Fruit fly (Drosophila melanogaster): Measurements from ENCODE around the gene t.
A peak's percentile ranks its signal among the peaks of the same experiment; 100 is the strongest.

The t gene

dm6 chrX:9196362-9196761, 26.7 kb downstream of the t start, which contains the start of gene CG12118 (continued):
- TF ChIP-seq CG2129 (GFP tag; IDR thresholded peaks at IDR 0.05; ENCODE audit: partially characterized antibody) (peak; percentile 84), stwl (tag; optimal IDR thresholded peaks at IDR 0.05) (peak; percentile 35), CG30431 (GFP tag; optimal IDR thresholded peaks at IDR 0.05) (peak; percentile 8), Usf (GFP tag; optimal IDR thresholded peaks at IDR 0.05) (no peak), CTCF (GFP tag; optimal IDR thresholded peaks at IDR 0.05) (no peak), CG10147 (GFP tag; optimal IDR thresholded peaks at IDR 0.05) (peak; percentile 69), CG43689 (GFP tag; IDR thresholded peaks at IDR 0.05) (peak; percentile 45; the same call in 1 of the 2 replicates), CG11504 (tag; optimal IDR thresholded peaks at IDR 0.05) (peak; percentile 77), CG13894 (tag; optimal IDR thresholded peaks at IDR 0.05) (peak; percentile 75), Opbp (GFP tag; IDR thresholded peaks at IDR 0.05; ENCODE audit: partially characterized antibody) (peak; percentile 85), CG15269 (tag; optimal IDR thresholded peaks at IDR 0.05) (peak; percentile 75), CG7839 (tag; optimal IDR thresholded peaks at IDR 0.05) (peak; percentile 76), hkb (optimal IDR thresholded peaks at IDR 0.05) (no peak), hkb (GFP tag; IDR thresholded peaks at IDR 0.05) (peak; percentile 83), zfh1 (GFP tag; IDR thresholded peaks at IDR 0.05) (peak; percentile 89), CG10209 (GFP tag; optimal IDR thresholded peaks at IDR 0.05) (peak; percentile 80), Tbp (GFP tag; optimal IDR thresholded peaks at IDR 0.05) (no peak), Drgx (GFP tag; IDR thresholded peaks at IDR 0.05) (peak; percentile 62), crol (GFP tag; IDR thresholded peaks at IDR 0.05) (no peak), CG15011 (GFP tag; optimal IDR thresholded peaks at IDR 0.05) (peak; percentile 20), fu2 (GFP tag; optimal IDR thresholded peaks at IDR 0.05) (no peak), twi (tag; optimal IDR thresholded peaks at IDR 0.05) (peak; percentile 22), CG8281 (tag; optimal IDR thresholded peaks at IDR 0.05) (peak; percentile 2), CG10267 (tag; optimal IDR thresholded peaks at IDR 0.05) (peak; percentile 81), MTF-1 (GFP tag; optimal IDR thresholded peaks at IDR 0.05; ENCODE audit: borderline replicate concordance) (no peak), repo (GFP tag; optimal IDR thresholded peaks at IDR 0.05) (no peak), CG11695 (GFP tag; IDR thresholded peaks at IDR 0.05) (peak; percentile 67; the same call in 2 of the 3 replicates), Antp (GFP tag; optimal IDR thresholded peaks at IDR 0.05) (no peak), Sox100B (GFP tag; optimal IDR thresholded peaks at IDR 0.05) (peak; percentile 67), esg (GFP tag; conservative IDR thresholded peaks at IDR 0.05) (peak; percentile 70), sna (GFP tag; IDR thresholded peaks at IDR 0.05; ENCODE audit: partially characterized antibody) (peak; percentile 95), HLH54F (GFP tag; optimal IDR thresholded peaks at IDR 0.05) (peak; percentile 15), Hr39 (optimal IDR thresholded peaks at IDR 0.05) (no peak), Xrp1 (GFP tag; IDR thresholded peaks at IDR 0.05) (peak; percentile 80), Dfd (GFP tag; optimal IDR thresholded peaks at IDR 0.05) (no peak), ind (GFP tag; optimal IDR thresholded peaks at IDR 0.05) (peak; percentile 80), Jarid2 (GFP tag; optimal IDR thresholded peaks at IDR 0.05) (no peak), bcd (GFP tag; optimal IDR thresholded peaks at IDR 0.05) (peak; percentile 58), CG16863 (GFP tag; optimal IDR thresholded peaks at IDR 0.05) (peak; percentile 14), Hand (GFP tag; optimal IDR thresholded peaks at IDR 0.05) (peak; percentile 32), E2f1 (GFP tag; IDR thresholded peaks at IDR 0.05) (peak; percentile 80), Gug (GFP tag; IDR thresholded peaks at IDR 0.05) (peak; percentile 58; the same call in 3 of the 4 replicates), CG10366 (GFP tag; IDR thresholded peaks at IDR 0.05) (peak; percentile 88), ewg (GFP tag; optimal IDR thresholded peaks at IDR 0.05) (peak; percentile 33), CG12071 (GFP tag; optimal IDR thresholded peaks at IDR 0.05) (no peak), ase (GFP tag; IDR thresholded peaks at IDR 0.05) (peak; percentile 71; the same call in 2 of the 3 replicates), CG15479 (GFP tag; optimal IDR thresholded peaks at IDR 0.05) (no peak), Bgb (GFP tag; IDR thresholded peaks at IDR 0.05; ENCODE audit: partially characterized antibody) (peak; percentile 91), CG9876 (GFP tag; optimal IDR thresholded peaks at IDR 0.05) (no peak), CG17361 (GFP tag; IDR thresholded peaks at IDR 0.05) (peak; percentile 80), onecut (GFP tag; IDR thresholded peaks at IDR 0.05) (peak; percentile 14; the same call in 1 of the 2 replicates), CG6854 (GFP tag; optimal IDR thresholded peaks at IDR 0.05) (no peak)

Measured in whole organism, embryonic.